Worm (Caenorhabditis elegans) whole organism, early embryonic: ENCODE data around the gene elks-1.
A peak's percentile ranks its signal among the peaks of the same experiment; 100 is the strongest.

Source experiments
- B0310.2 ChIP-seq: sonication (generic microtip); optimal IDR thresholded peaks from 2 replicates; lab custom pipeline; 2016; ENCODE audit warnings: mild to moderate bottlenecking, missing genetic modification characterization, missing compliant biosample characterization
- F13C5.2 ChIP-seq: sonication (generic microtip); optimal IDR thresholded peaks from 2 replicates; lab custom pipeline; 2017; ENCODE audit warnings: mild to moderate bottlenecking, missing genetic modification characterization, inconsistent platforms, missing compliant biosample characterization
- aly-1 ChIP-seq: sonication (generic microtip); optimal IDR thresholded peaks from 2 replicates; lab custom pipeline; 2016; ENCODE audit warnings: missing genetic modification characterization, missing compliant biosample characterization
- ama-1 ChIP-seq: fragments of 150-350 bp; optimal IDR thresholded peaks from 2 replicates; lab custom pipeline; 2014
- ceh-13 ChIP-seq: fragments of 200-800 bp; sonication (Bioruptor generic); optimal IDR thresholded peaks from 2 replicates; lab custom pipeline; 2018; ENCODE audit warnings: mild to moderate bottlenecking, missing genetic modification characterization, missing compliant biosample characterization
- ceh-36 ChIP-seq: sonication (generic microtip); optimal IDR thresholded peaks from 2 replicates; lab custom pipeline; 2016; ENCODE audit warnings: missing genetic modification characterization, inconsistent platforms, missing compliant biosample characterization
- ets-7 ChIP-seq: sonication (generic microtip); optimal IDR thresholded peaks from 2 replicates; lab custom pipeline; 2016; ENCODE audit warnings: missing genotype, missing genetic modification characterization, missing compliant biosample characterization
- flt-1 ChIP-seq: fragments of 200-800 bp; sonication (Bioruptor generic); IDR thresholded peaks from 2 replicates; pipeline ENCODE4 v1.3.6; 2022; ENCODE audit warnings: missing genetic modification characterization, missing compliant biosample characterization
- hmbx-1 ChIP-seq: sonication (generic microtip); optimal IDR thresholded peaks from 2 replicates; lab custom pipeline; 2016; ENCODE audit warnings: mild to moderate bottlenecking, missing genetic modification characterization, missing compliant biosample characterization
- hmg-4 ChIP-seq: fragments of 200-800 bp; sonication (Bioruptor generic); optimal IDR thresholded peaks from 2 replicates; lab custom pipeline; 2018; ENCODE audit warnings: mild to moderate bottlenecking, missing genetic modification characterization, missing compliant biosample characterization
- hnd-1 ChIP-seq: sonication (generic microtip); optimal IDR thresholded peaks from 2 replicates; lab custom pipeline; 2016; ENCODE audit warnings: missing genetic modification characterization, missing compliant biosample characterization
- pes-1 ChIP-seq: fragments of 200-800 bp; sonication (Bioruptor generic); IDR thresholded peaks from 2 replicates; pipeline ENCODE4 v1.3.6; 2022; ENCODE audit warnings: missing genetic modification reagents, missing genetic modification characterization, missing compliant biosample characterization
- scrt-1 ChIP-seq: fragments of 200-800 bp; sonication (Bioruptor generic); IDR thresholded peaks from 2 replicates; pipeline ENCODE4 v1.3.6; 2022; ENCODE audit warnings: missing genetic modification characterization, missing compliant biosample characterization
- sea-1 ChIP-seq: fragments of 200-800 bp; sonication (Bioruptor generic); conservative IDR thresholded peaks from 2 replicates; pipeline ENCODE4 v1.3.6; 2022; ENCODE audit warnings: missing genetic modification characterization, missing compliant biosample characterization
- tbx-11 ChIP-seq: fragments of 200-800 bp; sonication (Bioruptor generic); IDR thresholded peaks from 2 replicates; pipeline ENCODE4 v1.3.6; 2022; ENCODE audit warnings: missing genetic modification characterization, missing compliant biosample characterization
- tbx-37 ChIP-seq: fragments of 200-800 bp; sonication (Bioruptor generic); conservative IDR thresholded peaks from 2 replicates; pipeline ENCODE4 v1.3.6; 2022; ENCODE audit warnings: missing genetic modification reagents, missing genetic modification characterization, missing compliant biosample characterization
- tra-4 ChIP-seq: sonication (generic microtip); optimal IDR thresholded peaks from 2 replicates; lab custom pipeline; 2017; ENCODE audit warnings: missing genetic modification characterization, missing compliant biosample characterization

Gene elks-1

ce11 chrIV:3363221-3363620 is 13.4 kb upstream of the elks-1 start, which contains the start of gene Y55H10A.2:
Gene Y55H10A.2, plus strand, starts transcription at chrIV:3363521.
- TF ChIP-seq F13C5.2 (tag; lab: Kevin White, UChicago) (no peak), aly-1 (tag; lab: Kevin White, UChicago) (no peak), hmbx-1 (no peak), scrt-1 (no peak), sea-1 (no peak), hnd-1 (no peak), ceh-36 (tag; lab: Kevin White, UChicago) (no peak), tra-4 (tag; lab: Kevin White, UChicago) (no peak)

- TF ChIP-seq hnd-1 (no peak), ceh-36 (tag; lab: Kevin White, UChicago) (no peak), aly-1 (tag; lab: Kevin White, UChicago) (no peak), ama-1 (lab: Kevin White, UChicago) (no peak), tbx-11 (GFP tag; lab: Robert Waterston, UW) (no peak), ceh-13 (no peak), pes-1 (GFP tag; lab: Robert Waterston, UW) (no peak), sea-1 (no peak), hmbx-1 (no peak), tra-4 (tag; lab: Kevin White, UChicago) (no peak)
Measured at ce11 chrIV:3354757-3355156, 4.9 kb upstream of the elks-1 start, which contains the start of gene F42A6.1. Gene F42A6.1, plus strand, starts transcription at chrIV:3355057.

ce11 chrIV:3352019-3352418 is 2.2 kb upstream of the elks-1 start:
- TF ChIP-seq ceh-36 (tag; lab: Kevin White, UChicago), result no peak
- no peak for TF ChIP-seq hnd-1
- TF ChIP-seq B0310.2 (tag; lab: Kevin White, UChicago), result no peak
- TF ChIP-seq tbx-11 (GFP tag; lab: Robert Waterston, UW), result no peak
- no peak for TF ChIP-seq tbx-37 (GFP tag; lab: Robert Waterston, UW)
- no peak for TF ChIP-seq hmbx-1
- TF ChIP-seq ama-1 (lab: Kevin White, UChicago), result no peak
- TF ChIP-seq pes-1 (GFP tag; lab: Robert Waterston, UW), result no peak
- no peak for TF ChIP-seq ets-7 (tag; lab: Kevin White, UChicago)
- TF ChIP-seq F13C5.2 (tag; lab: Kevin White, UChicago), result no peak
- no peak for TF ChIP-seq ceh-13
- TF ChIP-seq aly-1 (tag; lab: Kevin White, UChicago), result no peak
- TF ChIP-seq flt-1 (GFP tag; lab: Robert Waterston, UW), result no peak
- no peak for TF ChIP-seq sea-1
- no peak for TF ChIP-seq tra-4 (tag; lab: Kevin White, UChicago)
- TF ChIP-seq scrt-1, result no peak
- no peak for TF ChIP-seq hmg-4 (GFP tag; lab: Kevin White, UChicago)

- TF ChIP-seq pes-1 (GFP tag; lab: Robert Waterston, UW) (no peak), tbx-11 (GFP tag; lab: Robert Waterston, UW) (no peak), hmbx-1 (no peak), ceh-13 (no peak), ama-1 (lab: Kevin White, UChicago) (no peak), tra-4 (tag; lab: Kevin White, UChicago) (no peak), ceh-36 (tag; lab: Kevin White, UChicago) (no peak), B0310.2 (tag; lab: Kevin White, UChicago) (no peak), sea-1 (no peak), hmg-4 (GFP tag; lab: Kevin White, UChicago) (no peak), hnd-1 (no peak), ets-7 (tag; lab: Kevin White, UChicago) (no peak), F13C5.2 (tag; lab: Kevin White, UChicago) (no peak), tbx-37 (GFP tag; lab: Robert Waterston, UW) (no peak)
Measured at ce11 chrIV:3348334-3348733, 1.5 kb downstream of the elks-1 start.

ce11 chrIV:3345484-3345883 is 4.3 kb downstream of the elks-1 start:
- TF ChIP-seq scrt-1, result no peak

- TF ChIP-seq aly-1 (tag; lab: Kevin White, UChicago) (no peak), hnd-1 (no peak)
Measured at ce11 chrIV:3341170-3341569, 8.7 kb downstream of the elks-1 start, which contains the start of gene F42A6.2. Gene F42A6.2, plus strand, starts transcription at chrIV:3341470.

ce11 chrIV:3338676-3339075 is 11.2 kb downstream of the elks-1 start, which contains the start of gene hrpa-1:
Gene hrpa-1, minus strand, starts transcription at chrIV:3338867.
- TF ChIP-seq F13C5.2 (tag; lab: Kevin White, UChicago) (peak; percentile 35), ceh-36 (tag; lab: Kevin White, UChicago) (no peak), ets-7 (tag; lab: Kevin White, UChicago) (no peak)

- TF ChIP-seq ceh-36 (tag; lab: Kevin White, UChicago), result no peak
- no peak for TF ChIP-seq sea-1
- no peak for TF ChIP-seq ama-1 (lab: Kevin White, UChicago)
- no peak for TF ChIP-seq tbx-37 (GFP tag; lab: Robert Waterston, UW)
- TF ChIP-seq ets-7 (tag; lab: Kevin White, UChicago), result no peak
- no peak for TF ChIP-seq pes-1 (GFP tag; lab: Robert Waterston, UW)
- TF ChIP-seq ceh-13, result no peak
- TF ChIP-seq F13C5.2 (tag; lab: Kevin White, UChicago), result no peak
- TF ChIP-seq B0310.2 (tag; lab: Kevin White, UChicago), result no peak
- TF ChIP-seq hnd-1, result no peak
- no peak for TF ChIP-seq tra-4 (tag; lab: Kevin White, UChicago)
- TF ChIP-seq scrt-1, result no peak
- no peak for TF ChIP-seq tbx-11 (GFP tag; lab: Robert Waterston, UW)
Measured at ce11 chrIV:3338176-3338575, 11.7 kb downstream of the elks-1 start.

ce11 chrIV:3337275-3337674 is 12.6 kb downstream of the elks-1 start:
- no peak for TF ChIP-seq tra-4 (tag; lab: Kevin White, UChicago)
- TF ChIP-seq hmg-4 (GFP tag; lab: Kevin White, UChicago), result peak; percentile 76
- TF ChIP-seq sea-1, result peak; percentile 31; the same call in 1 of the 2 replicates
- TF ChIP-seq pes-1 (GFP tag; lab: Robert Waterston, UW), result peak; percentile 25; the same call in 1 of the 2 replicates
- TF ChIP-seq tbx-11 (GFP tag; lab: Robert Waterston, UW), result 0 out of 2 replicates have a peak, but pooled peaks have one; percentile 55
- TF ChIP-seq scrt-1, result 0 out of 2 replicates have a peak, but pooled peaks have one; percentile 55
